Fruit fly (Drosophila melanogaster) whole organism, embryonic: ENCODE results near the gene CG8925.
A peak's percentile ranks its signal among the peaks of the same experiment; 100 is the strongest.

Source experiments
- ATbp ChIP-seq: fragments of 200-800 bp; sonication (Bioruptor generic); optimal IDR thresholded peaks from 2 replicates; lab custom pipeline; 2017; ENCODE audit warnings: missing biosample characterization, mild to moderate bottlenecking, missing genetic modification characterization, missing genetic modification reagents
- Asciz ChIP-seq: fragments of 200-800 bp; sonication (Bioruptor generic); optimal IDR thresholded peaks from 2 replicates; lab custom pipeline; 2017; ENCODE audit warnings: missing biosample characterization, mild to moderate bottlenecking, missing genetic modification characterization, missing genetic modification reagents
- Atf6 ChIP-seq: fragments of 200-800 bp; sonication (Bioruptor generic); IDR thresholded peaks from 2 replicates; pipeline ENCODE4 v1.3.6; 2022; ENCODE audit warnings: missing biosample characterization, missing genetic modification characterization
- CG10209 ChIP-seq: fragments of 200-800 bp; sonication (Bioruptor generic); optimal IDR thresholded peaks from 3 replicates; lab custom pipeline; 2017; ENCODE audit warnings: missing biosample characterization, mild to moderate bottlenecking, missing genetic modification characterization, missing genetic modification reagents
- CG12155 ChIP-seq: fragments of 200-800 bp; sonication (Bioruptor generic); optimal IDR thresholded peaks from 3 replicates; lab custom pipeline; 2016; ENCODE audit warnings: missing biosample characterization, missing genetic modification characterization
- CG12391 ChIP-seq: fragments of 200-800 bp; sonication (Bioruptor generic); optimal IDR thresholded peaks from 3 replicates; lab custom pipeline; 2018; ENCODE audit warnings: missing biosample characterization, mild to moderate bottlenecking, missing genetic modification characterization, moderate library complexity
- CG14014 ChIP-seq: fragments of 200-800 bp; sonication (Bioruptor generic); IDR thresholded peaks from 2 replicates; pipeline ENCODE4 v1.3.6; 2022; ENCODE audit warnings: missing biosample characterization, missing genetic modification characterization
- CG15479 ChIP-seq: fragments of 200-800 bp; sonication (Bioruptor generic); optimal IDR thresholded peaks from 3 replicates; lab custom pipeline; 2019; ENCODE audit warnings: missing biosample characterization, mild to moderate bottlenecking, missing genetic modification characterization, moderate library complexity
- CG17359 ChIP-seq: fragments of 200-800 bp; sonication (Bioruptor generic); optimal IDR thresholded peaks from 3 replicates; lab custom pipeline; 2018; ENCODE audit warnings: missing biosample characterization, mild to moderate bottlenecking, missing genetic modification characterization, moderate library complexity
- CG17568 ChIP-seq: fragments of 200-800 bp; sonication (Bioruptor generic); optimal IDR thresholded peaks from 2 replicates; lab custom pipeline; 2018; ENCODE audit warnings: missing biosample characterization, mild to moderate bottlenecking, missing genetic modification characterization, moderate library complexity
- CG1792 ChIP-seq: fragments of 200-800 bp; sonication (Bioruptor generic); optimal IDR thresholded peaks from 2 replicates; lab custom pipeline; 2016; ENCODE audit warnings: missing biosample characterization, missing genetic modification characterization
- CG30431 ChIP-seq: fragments of 200-800 bp; sonication (Bioruptor generic); optimal IDR thresholded peaks from 2 replicates; lab custom pipeline; 2017; ENCODE audit warnings: missing biosample characterization, missing genetic modification characterization
- CG31365 ChIP-seq: fragments of 200-800 bp; sonication (Bioruptor generic); optimal IDR thresholded peaks from 2 replicates; lab custom pipeline; 2018; ENCODE audit warnings: missing biosample characterization, mild to moderate bottlenecking, missing genetic modification characterization
- CG3281 ChIP-seq: fragments of 200-800 bp; sonication (Bioruptor generic); optimal IDR thresholded peaks from 3 replicates; lab custom pipeline; 2017; ENCODE audit warnings: missing biosample characterization, mild to moderate bottlenecking, missing genetic modification characterization
- CG3407 ChIP-seq: fragments of 200-800 bp; sonication (Bioruptor generic); optimal IDR thresholded peaks from 2 replicates; lab custom pipeline; 2018; ENCODE audit warnings: missing biosample characterization, mild to moderate bottlenecking, missing genetic modification characterization
- CG34376 ChIP-seq: fragments of 200-800 bp; sonication (Bioruptor generic); optimal IDR thresholded peaks from 2 replicates; lab custom pipeline; 2018; ENCODE audit warnings: missing biosample characterization, mild to moderate bottlenecking, missing genetic modification characterization
- CG3995 ChIP-seq: fragments of 200-800 bp; sonication (Bioruptor generic); optimal IDR thresholded peaks from 3 replicates; lab custom pipeline; 2016; ENCODE audit warnings: missing biosample characterization, missing genetic modification characterization
- CG7556 ChIP-seq: fragments of 200-800 bp; sonication (Bioruptor generic); optimal IDR thresholded peaks from 2 replicates; lab custom pipeline; 2017; ENCODE audit warnings: missing biosample characterization, mild to moderate bottlenecking, missing genetic modification characterization
- CG7963 ChIP-seq: fragments of 200-800 bp; sonication (Bioruptor generic); IDR thresholded peaks from 3 replicates; pipeline ENCODE4 v1.3.6; 2022; ENCODE audit warnings: missing biosample characterization, missing genetic modification characterization; ENCODE audit not compliant: partially characterized antibody
- CG9215 ChIP-seq: fragments of 200-800 bp; sonication (Bioruptor generic); IDR thresholded peaks from 2 replicates; pipeline ENCODE4 v1.3.6; 2022; ENCODE audit warnings: missing biosample characterization, missing genetic modification characterization
- CrebB ChIP-seq: fragments of 200-800 bp; sonication (Bioruptor generic); optimal IDR thresholded peaks from 3 replicates; lab custom pipeline; 2018; ENCODE audit warnings: missing biosample characterization, mild to moderate bottlenecking, missing genetic modification characterization
- D19A ChIP-seq: fragments of 200-800 bp; optimal IDR thresholded peaks from 3 replicates; lab custom pipeline; 2019; ENCODE audit warnings: missing biosample characterization, mild to moderate bottlenecking, missing genetic modification characterization, moderate library complexity
- Dll ChIP-seq: fragments of 200-800 bp; sonication (Bioruptor generic); IDR thresholded peaks from 4 replicates; pipeline ENCODE4 v1.3.6; 2022; ENCODE audit warnings: missing biosample characterization, missing genetic modification characterization; ENCODE audit not compliant: partially characterized antibody
- Fer3 ChIP-seq: fragments of 200-800 bp; sonication (Bioruptor generic); optimal IDR thresholded peaks from 2 replicates; lab custom pipeline; 2018; ENCODE audit warnings: missing biosample characterization, mild to moderate bottlenecking, missing genetic modification characterization, moderate library complexity
- HmgD ChIP-seq: fragments of 200-800 bp; sonication (Bioruptor generic); optimal IDR thresholded peaks from 3 replicates; lab custom pipeline; 2016; ENCODE audit warnings: missing biosample characterization, missing genetic modification characterization
- Hmr ChIP-seq: fragments of 200-800 bp; sonication (Bioruptor generic); optimal IDR thresholded peaks from 3 replicates; lab custom pipeline; 2017; ENCODE audit warnings: mild to moderate bottlenecking, missing biosample characterization, missing genetic modification reagents, missing genetic modification characterization
- Hr78 ChIP-seq, 2 experiments: fragments of 200-800 bp in 1 of 2; fragments of >200 bp in 1 of 2; sonication (Bioruptor generic) in 1 of 2; optimal IDR thresholded peaks; 2 replicates each; lab custom pipeline; 2017 to 2019; ENCODE audit warnings: missing biosample characterization in 2 of 2, missing genetic modification characterization in 2 of 2, mild to moderate bottlenecking in 1 of 2, moderate library complexity in 1 of 2
- Hsf ChIP-seq: fragments of 200-800 bp; sonication (Bioruptor generic); optimal IDR thresholded peaks from 3 replicates; lab custom pipeline; 2016; ENCODE audit warnings: missing biosample characterization, missing genetic modification characterization
- Mes4 ChIP-seq: fragments of 200-800 bp; sonication (Bioruptor generic); optimal IDR thresholded peaks from 2 replicates; lab custom pipeline; 2016; ENCODE audit warnings: missing biosample characterization, missing genetic modification characterization
- Mrtf ChIP-seq: fragments of 200-800 bp; sonication (Bioruptor generic); IDR thresholded peaks from 3 replicates; pipeline ENCODE4 v1.3.6; 2022; ENCODE audit warnings: missing biosample characterization, missing genetic modification characterization
- Optix ChIP-seq: fragments of 200-800 bp; sonication (Bioruptor generic); IDR thresholded peaks from 3 replicates; pipeline ENCODE4 v1.3.6; 2022; ENCODE audit warnings: missing biosample characterization, missing genetic modification characterization
- Rx ChIP-seq: fragments of 200-800 bp; sonication (Bioruptor generic); IDR thresholded peaks from 2 replicates; pipeline ENCODE4 v1.3.6; 2022; ENCODE audit warnings: missing biosample characterization, missing genetic modification characterization
- Ssrp ChIP-seq: fragments of 200-800 bp; sonication (Bioruptor generic); optimal IDR thresholded peaks from 2 replicates; lab custom pipeline; 2018; ENCODE audit warnings: missing biosample characterization, mild to moderate bottlenecking, missing genetic modification characterization, moderate library complexity
- Xbp1 ChIP-seq: fragments of 200-800 bp; sonication (Bioruptor generic); optimal IDR thresholded peaks from 3 replicates; lab custom pipeline; 2016; ENCODE audit warnings: missing biosample characterization, mild to moderate bottlenecking, missing genetic modification characterization
- bowl ChIP-seq: fragments of 200-800 bp; sonication (Bioruptor generic); IDR thresholded peaks from 2 replicates; pipeline ENCODE4 v1.3.6; 2022; ENCODE audit warnings: missing biosample characterization, missing genetic modification characterization
- cg ChIP-seq: fragments of 200-800 bp; sonication (Bioruptor generic); optimal IDR thresholded peaks from 3 replicates; lab custom pipeline; 2019; ENCODE audit warnings: missing biosample characterization, mild to moderate bottlenecking, missing genetic modification characterization, moderate library complexity
- ci ChIP-seq: fragments of 200-800 bp; sonication (Bioruptor generic); IDR thresholded peaks from 3 replicates; pipeline ENCODE4 v1.3.6; 2022; ENCODE audit warnings: missing biosample characterization, missing genetic modification characterization
- eve ChIP-seq, 2 experiments: fragments of >200 bp; optimal IDR thresholded peaks; 2 replicates each; lab custom pipeline; 2017; ENCODE audit warnings: missing biosample characterization in 2 of 2, missing genetic modification characterization in 2 of 2
- fd96Cb ChIP-seq: fragments of 200-800 bp; sonication (Bioruptor generic); optimal IDR thresholded peaks from 2 replicates; lab custom pipeline; 2018; ENCODE audit warnings: missing biosample characterization, mild to moderate bottlenecking, missing genetic modification characterization, moderate library complexity
- fru ChIP-seq: fragments of >200 bp; optimal IDR thresholded peaks from 2 replicates; lab custom pipeline; 2017
- hkb ChIP-seq, 2 experiments: fragments of 200-800 bp in 1 of 2; fragments of >200 bp in 1 of 2; sonication (Bioruptor generic) in 1 of 2; IDR thresholded peaks in 1 of 2; optimal IDR thresholded peaks in 1 of 2; 2 replicates each; pipeline versions ENCODE4 v1.3.6 to Lab custom; 2017 to 2022; ENCODE audit warnings: missing biosample characterization in 1 of 2, missing genetic modification characterization in 1 of 2
- inv ChIP-seq: fragments of 200-800 bp; sonication (Bioruptor generic); IDR thresholded peaks from 2 replicates; pipeline ENCODE4 v1.3.6; 2022; ENCODE audit warnings: missing biosample characterization, missing genetic modification characterization; ENCODE audit not compliant: partially characterized antibody
- ken ChIP-seq: fragments of 200-800 bp; sonication (Bioruptor generic); IDR thresholded peaks from 3 replicates; pipeline ENCODE4 v1.3.6; 2022; ENCODE audit warnings: missing biosample characterization, missing genetic modification characterization
- pfk ChIP-seq: fragments of 200-800 bp; sonication (Bioruptor generic); optimal IDR thresholded peaks from 2 replicates; lab custom pipeline; 2018; ENCODE audit warnings: missing biosample characterization, mild to moderate bottlenecking, missing genetic modification characterization, moderate library complexity
- sr ChIP-seq: fragments of 200-800 bp; sonication (Bioruptor generic); IDR thresholded peaks from 3 replicates; pipeline ENCODE4 v1.3.6; 2022; ENCODE audit warnings: missing biosample characterization, missing genetic modification characterization
- tna ChIP-seq: fragments of 200-800 bp; sonication (Bioruptor generic); IDR thresholded peaks from 2 replicates; pipeline ENCODE4 v1.3.6; 2022; ENCODE audit warnings: missing biosample characterization, missing genetic modification characterization; ENCODE audit not compliant: partially characterized antibody
- tx ChIP-seq: fragments of 200-800 bp; sonication (Bioruptor generic); optimal IDR thresholded peaks from 2 replicates; lab custom pipeline; 2016; ENCODE audit warnings: missing biosample characterization, missing genetic modification characterization
- unc-4 ChIP-seq: fragments of 200-800 bp; sonication (Bioruptor generic); IDR thresholded peaks from 2 replicates; pipeline ENCODE4 v1.3.6; 2022; ENCODE audit warnings: missing biosample characterization, missing genetic modification characterization; ENCODE audit not compliant: partially characterized antibody

Gene CG8925

DNA sequence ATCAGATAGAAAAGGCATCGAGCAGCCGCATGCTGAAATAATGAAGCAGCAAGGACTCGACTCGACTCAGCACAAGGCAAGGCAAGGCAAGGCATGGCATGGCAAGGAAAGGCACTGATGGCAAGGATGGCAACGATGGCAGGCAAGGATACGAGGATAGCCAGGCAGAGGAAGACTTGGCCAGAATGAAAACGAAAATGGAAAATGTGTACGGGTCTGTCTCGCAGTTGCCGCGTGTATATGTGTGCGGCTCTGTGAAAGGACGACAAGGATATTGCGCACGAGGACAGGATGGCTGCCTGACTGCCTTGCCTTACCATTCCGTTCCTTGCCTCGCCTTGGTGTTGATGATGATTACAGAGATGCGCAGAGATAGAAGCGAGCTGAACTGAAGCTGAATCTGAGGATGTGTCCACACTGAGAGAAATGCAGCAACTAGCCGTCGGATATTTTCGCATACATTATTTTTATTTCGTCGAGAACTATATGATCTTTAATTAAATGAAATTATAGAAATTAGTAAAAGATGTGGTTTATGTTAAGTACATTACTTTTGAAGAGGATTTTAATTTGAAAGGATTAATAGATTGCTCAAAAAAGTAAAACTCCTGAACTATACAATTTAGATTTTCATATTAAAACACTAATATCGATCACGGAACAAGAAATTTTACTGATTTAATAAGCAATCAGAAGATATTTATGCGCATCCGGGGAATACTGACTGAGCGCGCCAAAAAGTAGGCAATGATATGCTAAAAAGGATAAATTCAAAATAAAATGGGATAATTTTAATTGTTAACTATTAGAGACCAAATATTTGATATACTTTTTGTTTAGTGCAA, 42.9 kb downstream of the CG8925 start (continued):
- TF ChIP-seq Fer3 (tag; lab: Kevin White, UChicago) (peak; percentile 8), Xbp1 (peak; percentile 41), CG31365 (tag; lab: Kevin White, UChicago) (no peak), ken (GFP tag; lab: Robert Waterston, UW) (no peak), CG12155 (GFP tag; lab: Kevin White, UChicago) (no peak), Mes4 (GFP tag; lab: Kevin White, UChicago) (no peak), Ssrp (tag; lab: Kevin White, UChicago) (peak; percentile 10), CG1792 (GFP tag; lab: Kevin White, UChicago) (no peak), Hr78 (GFP tag; optimal IDR thresholded peaks at IDR 0.05; lab: Kevin White, UChicago) (no peak), CG34376 (no peak), sr (GFP tag; lab: Robert Waterston, UW) (0 out of 3 replicates have a peak, but pooled peaks have one; percentile 9), Hsf (peak; percentile 42), CrebB (tag; lab: Kevin White, UChicago) (no peak), tna (GFP tag; lab: Robert Waterston, UW) (no peak), CG10209 (GFP tag; lab: Kevin White, UChicago) (peak; percentile 41), fru (lab: Kevin White, UChicago) (no peak), pfk (GFP tag; lab: Kevin White, UChicago) (no peak), Dll (GFP tag; lab: Robert Waterston, UW) (no peak), bowl (GFP tag; lab: Robert Waterston, UW) (no peak), CG3995 (GFP tag; lab: Kevin White, UChicago) (no peak), CG15479 (GFP tag; lab: Kevin White, UChicago) (no peak), Mrtf (GFP tag; lab: Robert Waterston, UW) (no peak), CG17359 (tag; lab: Kevin White, UChicago) (peak; percentile 8), ATbp (GFP tag; lab: Kevin White, UChicago) (no peak), CG12391 (tag; lab: Kevin White, UChicago) (peak; percentile 45), D19A (tag; lab: Kevin White, UChicago) (peak; percentile 28), HmgD (GFP tag; lab: Kevin White, UChicago) (no peak), eve (GFP tag; optimal IDR thresholded peaks at IDR 0.05; lab: Kevin White, UChicago) (no peak), Hmr (GFP tag; lab: Kevin White, UChicago) (no peak), Atf6 (GFP tag; lab: Robert Waterston, UW) (no peak), ci (no peak; the same call in 2 of the 3 replicates), inv (GFP tag; lab: Robert Waterston, UW) (no peak), CG9215 (no peak), Asciz (GFP tag; lab: Kevin White, UChicago) (peak; percentile 18), Rx (GFP tag; lab: Robert Waterston, UW) (no peak), tx (GFP tag; lab: Kevin White, UChicago) (no peak), CG3281 (peak; percentile 59), Optix (GFP tag; lab: Robert Waterston, UW) (no peak), cg (peak; percentile 36), CG3407 (GFP tag; lab: Kevin White, UChicago) (no peak), CG17568 (GFP tag; lab: Kevin White, UChicago) (peak; percentile 18), CG7963 (no peak), CG30431 (GFP tag; lab: Kevin White, UChicago) (no peak), fd96Cb (peak; percentile 23), hkb (optimal IDR thresholded peaks at IDR 0.05; lab: Kevin White, UChicago) (no peak), hkb (GFP tag; IDR thresholded peaks at IDR 0.05; lab: Robert Waterston, UW) (no peak), unc-4 (GFP tag; lab: Robert Waterston, UW) (no peak), CG7556 (peak; percentile 87), CG14014 (GFP tag; lab: Robert Waterston, UW) (peak; percentile 10; the same call in 1 of the 2 replicates)
